Fruit fly (Drosophila melanogaster): ENCODE measurements around the gene ND-39.

DNA sequence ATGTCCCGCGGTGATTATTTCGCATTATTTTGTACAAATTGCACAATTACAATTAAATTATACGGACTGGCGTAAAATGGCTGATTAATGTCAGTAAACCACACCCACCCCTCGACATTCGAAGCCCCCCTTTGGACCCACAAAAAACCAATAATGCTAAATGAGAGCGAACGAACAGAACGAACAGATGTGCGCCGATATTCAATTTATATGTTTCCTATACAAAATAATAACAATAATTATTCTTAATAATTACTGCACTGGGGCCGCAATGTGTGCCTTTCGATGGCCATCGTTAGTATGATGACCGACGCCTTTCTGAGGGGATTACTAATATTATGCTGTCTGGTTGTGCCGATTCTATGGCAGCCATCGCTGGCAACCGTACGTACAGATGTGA is 41.5 kb downstream of the ND-39 start, which contains the start of gene CG13250:
- TF ChIP-seq EcR (GFP tag; optimal IDR thresholded peaks at IDR 0.05) (no peak), usp (GFP tag; optimal IDR thresholded peaks at IDR 0.05) (no peak), pan (optimal IDR thresholded peaks at IDR 0.05) (no peak), CG8478 (optimal IDR thresholded peaks at IDR 0.05) (no peak)

All from whole organism.